Fruit fly (Drosophila melanogaster) whole organism, embryonic: ENCODE measurements around the gene CG11426.
A peak's percentile ranks its signal among the peaks of the same experiment; 100 is the strongest.

Source experiments
- ATbp ChIP-seq: fragments of 200-800 bp; sonication (Bioruptor generic); optimal IDR thresholded peaks from 2 replicates; lab custom pipeline; 2017; ENCODE audit warnings: missing biosample characterization, mild to moderate bottlenecking, missing genetic modification characterization, missing genetic modification reagents
- Asciz ChIP-seq: fragments of 200-800 bp; sonication (Bioruptor generic); optimal IDR thresholded peaks from 2 replicates; lab custom pipeline; 2017; ENCODE audit warnings: missing biosample characterization, mild to moderate bottlenecking, missing genetic modification characterization, missing genetic modification reagents
- Atf-2 ChIP-seq: fragments of 200-800 bp; sonication (Bioruptor generic); optimal IDR thresholded peaks from 2 replicates; lab custom pipeline; 2016; ENCODE audit warnings: missing biosample characterization, missing genetic modification characterization
- BEAF-32 ChIP-seq: fragments of 200-800 bp; sonication (Bioruptor generic); optimal IDR thresholded peaks from 3 replicates; lab custom pipeline; 2017; ENCODE audit warnings: missing biosample characterization, missing genetic modification characterization, mild to moderate bottlenecking, moderate library complexity, missing genetic modification reagents
- CG10654 ChIP-seq: fragments of 200-800 bp; sonication (Bioruptor generic); optimal IDR thresholded peaks from 2 replicates; lab custom pipeline; 2016; ENCODE audit warnings: missing biosample characterization, missing genetic modification characterization
- CG17612 ChIP-seq: fragments of 200-800 bp; sonication (Bioruptor generic); IDR thresholded peaks from 2 replicates; pipeline ENCODE4 v1.3.6; 2022; ENCODE audit warnings: missing biosample characterization, missing genetic modification characterization
- CG1832 ChIP-seq: fragments of 200-800 bp; sonication (Bioruptor generic); optimal IDR thresholded peaks from 2 replicates; lab custom pipeline; 2017; ENCODE audit warnings: missing biosample characterization, mild to moderate bottlenecking, missing genetic modification characterization, inconsistent platforms
- CG3726 ChIP-seq: fragments of 200-800 bp; sonication (Bioruptor generic); IDR thresholded peaks from 3 replicates; pipeline ENCODE4, ENCODE4 v1.3.6; 2022; ENCODE audit warnings: missing biosample characterization, missing genetic modification characterization
- CG3838 ChIP-seq: fragments of 200-800 bp; sonication (Bioruptor generic); optimal IDR thresholded peaks from 3 replicates; lab custom pipeline; 2016; ENCODE audit warnings: missing biosample characterization, missing genetic modification characterization
- CG4360 ChIP-seq: fragments of 200-800 bp; sonication (Bioruptor generic); IDR thresholded peaks from 2 replicates; pipeline ENCODE4 v1.3.6; 2022; ENCODE audit warnings: missing biosample characterization, missing genetic modification characterization
- CG4617 ChIP-seq: fragments of 200-800 bp; sonication (Bioruptor generic); optimal IDR thresholded peaks from 3 replicates; lab custom pipeline; 2016; ENCODE audit warnings: missing biosample characterization, missing genetic modification characterization, borderline replicate concordance
- CG4820 ChIP-seq: fragments of 200-800 bp; sonication (Bioruptor generic); optimal IDR thresholded peaks from 3 replicates; lab custom pipeline; 2016; ENCODE audit warnings: missing biosample characterization, missing genetic modification characterization
- CG5953 ChIP-seq: fragments of 200-800 bp; sonication (Bioruptor generic); IDR thresholded peaks from 2 replicates; pipeline ENCODE4 v1.3.6; 2022; ENCODE audit warnings: missing biosample characterization, missing genetic modification characterization
- CG8089 ChIP-seq: fragments of 200-800 bp; sonication (Bioruptor generic); optimal IDR thresholded peaks from 3 replicates; lab custom pipeline; 2016; ENCODE audit warnings: missing biosample characterization, missing genetic modification characterization
- CG9609 ChIP-seq: fragments of 200-800 bp; sonication (Bioruptor generic); optimal IDR thresholded peaks from 3 replicates; lab custom pipeline; 2016; ENCODE audit warnings: missing biosample characterization, missing genetic modification characterization
- CG9727 ChIP-seq: fragments of 200-800 bp; sonication (Bioruptor generic); optimal IDR thresholded peaks from 3 replicates; lab custom pipeline; 2017; ENCODE audit warnings: missing biosample characterization, mild to moderate bottlenecking, missing genetic modification characterization
- GATAe ChIP-seq: fragments of 200-800 bp; sonication (Bioruptor generic); conservative IDR thresholded peaks from 2 replicates; pipeline ENCODE4 v1.3.6; 2022; ENCODE audit warnings: missing biosample characterization, missing genetic modification characterization
- Gsc ChIP-seq: fragments of 200-800 bp; sonication (Bioruptor generic); IDR thresholded peaks from 2 replicates; pipeline ENCODE4 v1.3.6; 2022; ENCODE audit warnings: missing biosample characterization, missing genetic modification characterization
- Hr78 ChIP-seq, 2 experiments: fragments of 200-800 bp in 1 of 2; fragments of >200 bp in 1 of 2; sonication (Bioruptor generic) in 1 of 2; optimal IDR thresholded peaks; 2 replicates each; lab custom pipeline; 2017 to 2019; ENCODE audit warnings: missing biosample characterization in 2 of 2, missing genetic modification characterization in 2 of 2, mild to moderate bottlenecking in 1 of 2, moderate library complexity in 1 of 2
- Jarid2 ChIP-seq: fragments of 200-800 bp; sonication (Bioruptor generic); optimal IDR thresholded peaks from 3 replicates; lab custom pipeline; 2017; ENCODE audit warnings: mild to moderate bottlenecking, missing biosample characterization, missing genetic modification reagents, missing genetic modification characterization
- Meics ChIP-seq: fragments of 200-800 bp; sonication (Bioruptor generic); optimal IDR thresholded peaks from 2 replicates; lab custom pipeline; 2017; ENCODE audit warnings: missing biosample characterization, mild to moderate bottlenecking, missing genetic modification characterization
- Mes4 ChIP-seq: fragments of 200-800 bp; sonication (Bioruptor generic); optimal IDR thresholded peaks from 2 replicates; lab custom pipeline; 2016; ENCODE audit warnings: missing biosample characterization, missing genetic modification characterization
- NC2α ChIP-seq: fragments of 200-800 bp; sonication (Bioruptor generic); optimal IDR thresholded peaks from 2 replicates; lab custom pipeline; 2016; ENCODE audit warnings: missing biosample characterization, missing genetic modification characterization
- Oaz ChIP-seq: fragments of 200-800 bp; sonication (Bioruptor generic); IDR thresholded peaks from 2 replicates; pipeline ENCODE4 v1.3.6; 2022; ENCODE audit warnings: missing biosample characterization, missing genetic modification characterization
- Ravus ChIP-seq: fragments of 200-800 bp; sonication (Bioruptor generic); IDR thresholded peaks from 2 replicates; pipeline ENCODE4 v1.3.6; 2022; ENCODE audit warnings: missing biosample characterization, missing genetic modification characterization
- Scr ChIP-seq: fragments of 200-800 bp; sonication (Bioruptor generic); IDR thresholded peaks from 2 replicates; pipeline ENCODE4 v1.3.6; 2022; ENCODE audit warnings: missing biosample characterization, missing genetic modification characterization; ENCODE audit not compliant: partially characterized antibody
- YL-1 ChIP-seq: fragments of 200-800 bp; sonication (Bioruptor generic); optimal IDR thresholded peaks from 3 replicates; lab custom pipeline; 2017; ENCODE audit warnings: missing biosample characterization, mild to moderate bottlenecking, missing genetic modification characterization
- bsh ChIP-seq, 2 experiments: fragments of 200-800 bp; sonication (Bioruptor generic); optimal IDR thresholded peaks; 2 replicates each; lab custom pipeline; 2017 to 2018; ENCODE audit warnings: mild to moderate bottlenecking in 2 of 2, missing biosample characterization in 2 of 2, missing genetic modification characterization in 2 of 2, moderate library complexity in 1 of 2
- chinmo ChIP-seq: fragments of 200-800 bp; sonication (Bioruptor generic); IDR thresholded peaks from 4 replicates; pipeline ENCODE4 v1.3.6; 2022; ENCODE audit warnings: missing biosample characterization, missing genetic modification characterization; ENCODE audit not compliant: partially characterized antibody
- disco-r ChIP-seq: fragments of 200-800 bp; sonication (Bioruptor generic); optimal IDR thresholded peaks from 2 replicates; lab custom pipeline; 2016; ENCODE audit warnings: missing biosample characterization, missing genetic modification characterization
- dmrt11E ChIP-seq: fragments of 200-800 bp; sonication (Bioruptor generic); optimal IDR thresholded peaks from 3 replicates; lab custom pipeline; 2018; ENCODE audit warnings: missing biosample characterization, mild to moderate bottlenecking, missing genetic modification characterization, moderate library complexity
- fd102C ChIP-seq: fragments of 200-800 bp; sonication (Bioruptor generic); optimal IDR thresholded peaks from 2 replicates; lab custom pipeline; 2018; ENCODE audit warnings: missing biosample characterization, mild to moderate bottlenecking, missing genetic modification characterization, moderate library complexity
- gsb ChIP-seq: fragments of 200-800 bp; sonication (Bioruptor generic); IDR thresholded peaks from 2 replicates; pipeline ENCODE4 v1.3.6; 2022; ENCODE audit warnings: missing biosample characterization, missing genetic modification characterization
- ham ChIP-seq: fragments of 200-800 bp; sonication (Bioruptor generic); IDR thresholded peaks from 2 replicates; pipeline ENCODE4 v1.3.6; 2022; ENCODE audit warnings: missing biosample characterization, missing genetic modification characterization
- hb ChIP-seq: fragments of 200-800 bp; sonication (Bioruptor generic); IDR thresholded peaks from 3 replicates; pipeline ENCODE4 v1.3.6; 2022; ENCODE audit warnings: missing biosample characterization, missing genetic modification characterization; ENCODE audit not compliant: partially characterized antibody
- jing ChIP-seq: fragments of 200-800 bp; sonication (Bioruptor generic); optimal IDR thresholded peaks from 2 replicates; lab custom pipeline; 2018; ENCODE audit warnings: missing biosample characterization, mild to moderate bottlenecking, missing genetic modification characterization
- luna ChIP-seq: fragments of 200-800 bp; sonication (Bioruptor generic); optimal IDR thresholded peaks from 2 replicates; lab custom pipeline; 2016; ENCODE audit warnings: missing biosample characterization, missing genetic modification characterization
- mam ChIP-seq: fragments of 200-800 bp; sonication (Bioruptor generic); optimal IDR thresholded peaks from 3 replicates; lab custom pipeline; 2016; ENCODE audit warnings: missing biosample characterization, missing genetic modification characterization
- nerfin-2 ChIP-seq: fragments of 200-800 bp; sonication (Bioruptor generic); IDR thresholded peaks from 2 replicates; pipeline ENCODE4 v1.3.6; 2022; ENCODE audit warnings: missing biosample characterization, missing genetic modification characterization; ENCODE audit not compliant: partially characterized antibody
- pfk ChIP-seq: fragments of 200-800 bp; sonication (Bioruptor generic); optimal IDR thresholded peaks from 2 replicates; lab custom pipeline; 2018; ENCODE audit warnings: missing biosample characterization, mild to moderate bottlenecking, missing genetic modification characterization, moderate library complexity
- pnt ChIP-seq: fragments of 200-800 bp; sonication (Bioruptor generic); optimal IDR thresholded peaks from 3 replicates; lab custom pipeline; 2016; ENCODE audit warnings: missing biosample characterization, missing genetic modification characterization
- prd ChIP-seq, 3 experiments: fragments of >200 bp in 2 of 3; fragments of 200-800 bp in 1 of 3; sonication (Bioruptor generic) in 1 of 3; optimal IDR thresholded peaks in 2 of 3; IDR thresholded peaks in 1 of 3; 2 replicates in 2 of 3; 3 replicates in 1 of 3; pipeline versions ENCODE4 v1.3.6 to Lab custom; 2017 to 2022; ENCODE audit warnings: missing biosample characterization in 1 of 3, missing genetic modification characterization in 1 of 3
- schlank ChIP-seq: fragments of 200-800 bp; sonication (Bioruptor generic); optimal IDR thresholded peaks from 2 replicates; lab custom pipeline; 2018; ENCODE audit warnings: missing biosample characterization, mild to moderate bottlenecking, missing genetic modification characterization
- sisA ChIP-seq: fragments of 200-800 bp; sonication (Bioruptor generic); IDR thresholded peaks from 2 replicates; pipeline ENCODE4 v1.3.6; 2022; ENCODE audit warnings: missing biosample characterization, missing genetic modification characterization
- ssp ChIP-seq: fragments of 200-800 bp; sonication (Bioruptor generic); IDR thresholded peaks from 2 replicates; pipeline ENCODE4 v1.3.6; 2022; ENCODE audit warnings: missing biosample characterization, missing genetic modification characterization
- stwl ChIP-seq: fragments of 200-800 bp; sonication (Bioruptor generic); optimal IDR thresholded peaks from 3 replicates; lab custom pipeline; 2018; ENCODE audit warnings: missing biosample characterization, mild to moderate bottlenecking, missing genetic modification characterization, moderate library complexity
- toy ChIP-seq: fragments of 200-800 bp; sonication (Bioruptor generic); IDR thresholded peaks from 2 replicates; pipeline ENCODE4 v1.3.6; 2022; ENCODE audit warnings: missing biosample characterization, missing genetic modification characterization
- unpg ChIP-seq: fragments of 200-800 bp; sonication (Bioruptor generic); optimal IDR thresholded peaks from 3 replicates; lab custom pipeline; 2018; ENCODE audit warnings: missing biosample characterization, mild to moderate bottlenecking, missing genetic modification characterization, moderate library complexity
- wor ChIP-seq: fragments of 200-800 bp; sonication (Bioruptor generic); IDR thresholded peaks from 2 replicates; pipeline ENCODE4 v1.3.6; 2022; ENCODE audit warnings: missing biosample characterization, missing genetic modification characterization

The CG11426 gene

dm6 chr3L:22471586-22472291 lies 1.4 kb downstream of the CG11426 start (continued):
- TF ChIP-seq ssp (0 out of 2 replicates have a peak, but pooled peaks have one; percentile 14), toy (GFP tag; lab: Robert Waterston, UW) (no peak), gsb (GFP tag; lab: Robert Waterston, UW) (no peak), Hr78 (GFP tag; optimal IDR thresholded peaks at IDR 0.05; lab: Kevin White, UChicago) (no peak), jing (no peak), CG10654 (GFP tag; lab: Kevin White, UChicago) (no peak), CG9727 (GFP tag; lab: Kevin White, UChicago) (peak; percentile 43), luna (GFP tag; lab: Kevin White, UChicago) (no peak), CG4820 (no peak), CG4617 (GFP tag; lab: Kevin White, UChicago) (no peak), schlank (no peak), Jarid2 (GFP tag; lab: Kevin White, UChicago) (peak; percentile 34), Scr (no peak), hb (GFP tag; lab: Robert Waterston, UW) (no peak), Asciz (peak; percentile 21), pfk (no peak), CG17612 (GFP tag; lab: Robert Waterston, UW) (no peak), CG8089 (no peak), disco-r (GFP tag; lab: Kevin White, UChicago) (no peak), fd102C (GFP tag; lab: Kevin White, UChicago) (no peak), dmrt11E (tag; lab: Kevin White, UChicago) (no peak), prd (optimal IDR thresholded peaks at IDR 0.05; lab: Kevin White, UChicago) (no peak), prd (GFP tag; IDR thresholded peaks at IDR 0.05; lab: Robert Waterston, UW) (peak; percentile 53; the same call in 2 of the 3 replicates), wor (GFP tag; lab: Robert Waterston, UW) (no peak), chinmo (GFP tag; lab: Robert Waterston, UW) (no peak), Meics (GFP tag; lab: Kevin White, UChicago) (peak; percentile 78), sisA (GFP tag; lab: Robert Waterston, UW) (peak; percentile 10; the same call in 1 of the 2 replicates), pnt (GFP tag; lab: Kevin White, UChicago) (no peak), CG4360 (GFP tag; lab: Robert Waterston, UW) (no peak), Mes4 (GFP tag; lab: Kevin White, UChicago) (no peak), bsh (GFP tag; optimal IDR thresholded peaks at IDR 0.05; lab: Kevin White, UChicago) (peak in 1 of 2 experiments; percentile 34), GATAe (GFP tag; lab: Robert Waterston, UW) (peak; percentile 87), Atf-2 (GFP tag; lab: Kevin White, UChicago) (no peak), unpg (GFP tag; lab: Kevin White, UChicago) (peak; percentile 75), nerfin-2 (GFP tag; lab: Robert Waterston, UW) (no peak), stwl (tag; lab: Kevin White, UChicago) (no peak), ham (GFP tag; lab: Robert Waterston, UW) (no peak), Ravus (GFP tag; lab: Robert Waterston, UW) (no peak; the same call in 1 of the 2 replicates), YL-1 (GFP tag; lab: Kevin White, UChicago) (no peak), Gsc (GFP tag; lab: Robert Waterston, UW) (no peak), CG3838 (GFP tag; lab: Kevin White, UChicago) (no peak), CG9609 (no peak), CG5953 (GFP tag; lab: Robert Waterston, UW) (no peak), CG1832 (GFP tag; lab: Kevin White, UChicago) (no peak), ATbp (GFP tag; lab: Kevin White, UChicago) (peak; percentile 12), Oaz (GFP tag; lab: Robert Waterston, UW) (no peak), NC2α (GFP tag; lab: Kevin White, UChicago) (no peak), BEAF-32 (GFP tag; lab: Kevin White, UChicago) (no peak), CG3726 (GFP tag; lab: Robert Waterston, UW) (no peak), mam (GFP tag; lab: Kevin White, UChicago) (no peak)
